Worm (Caenorhabditis elegans): ENCODE results near the gene Y54G2A.57.

Gene Y54G2A.57

DNA sequence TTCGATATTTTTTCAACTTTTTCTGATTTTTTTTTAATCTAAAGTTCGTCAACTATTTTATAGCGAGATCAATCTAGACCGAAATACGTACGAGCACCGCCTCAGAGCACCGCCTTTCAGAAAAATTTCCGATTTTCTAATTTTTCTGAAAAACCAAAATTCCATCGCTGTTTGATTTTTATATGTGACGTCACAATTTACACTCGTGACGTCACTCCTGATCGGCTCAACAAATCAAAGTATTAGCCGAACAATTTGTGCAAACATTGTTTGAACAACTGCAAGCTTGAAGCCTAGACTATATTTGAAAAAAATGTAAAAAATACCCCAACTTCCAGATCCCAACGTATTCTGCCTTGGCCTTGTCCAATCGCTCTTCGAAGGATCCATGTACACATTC, 34.5 kb upstream of the Y54G2A.57 start:
- TF ChIP-seq K02D7.2 (tag; optimal IDR thresholded peaks at IDR 0.05) = no peak
- no peak for TF ChIP-seq ceh-48 (tag; optimal IDR thresholded peaks at IDR 0.05)

- peak; percentile 29 for TF ChIP-seq unc-42 (tag; optimal IDR thresholded peaks at IDR 0.05)
- TF ChIP-seq unc-86 (tag; optimal IDR thresholded peaks at IDR 0.05) = no peak
These were observed 9.9 kb upstream of the Y54G2A.57 start, which contains the start of gene ser-6 for ce11 chrIV:2959798-2960197. TSS of gene ser-6 (plus strand) at chrIV:2960098.

ce11 chrIV:2960242-2960641, 9.5 kb upstream of the Y54G2A.57 start:
- TF ChIP-seq eyg-1 (tag; optimal IDR thresholded peaks at IDR 0.05) (no peak), ttx-3 (tag; optimal IDR thresholded peaks at IDR 0.05) (no peak), ahr-1 (tag; optimal IDR thresholded peaks at IDR 0.05) (no peak), fkh-6 (tag; optimal IDR thresholded peaks at IDR 0.05) (no peak), elt-4 (tag; optimal IDR thresholded peaks at IDR 0.05) (no peak), unc-86 (tag; optimal IDR thresholded peaks at IDR 0.05) (no peak), madf-2 (tag; optimal IDR thresholded peaks at IDR 0.05) (no peak), nhr-11 (tag; optimal IDR thresholded peaks at IDR 0.05) (no peak), ztf-16 (tag; optimal IDR thresholded peaks at IDR 0.05) (no peak), ceh-31 (tag; optimal IDR thresholded peaks at IDR 0.05) (no peak), hlh-30 (tag; optimal IDR thresholded peaks at IDR 0.05; ENCODE audit: insufficient read depth) (no peak), unc-42 (tag; optimal IDR thresholded peaks at IDR 0.05) (no peak), pha-2 (tag; optimal IDR thresholded peaks at IDR 0.05) (no peak), nfya-1 (tag; optimal IDR thresholded peaks at IDR 0.05) (no peak), ceh-34 (tag; optimal IDR thresholded peaks at IDR 0.05) (no peak)

DNA sequence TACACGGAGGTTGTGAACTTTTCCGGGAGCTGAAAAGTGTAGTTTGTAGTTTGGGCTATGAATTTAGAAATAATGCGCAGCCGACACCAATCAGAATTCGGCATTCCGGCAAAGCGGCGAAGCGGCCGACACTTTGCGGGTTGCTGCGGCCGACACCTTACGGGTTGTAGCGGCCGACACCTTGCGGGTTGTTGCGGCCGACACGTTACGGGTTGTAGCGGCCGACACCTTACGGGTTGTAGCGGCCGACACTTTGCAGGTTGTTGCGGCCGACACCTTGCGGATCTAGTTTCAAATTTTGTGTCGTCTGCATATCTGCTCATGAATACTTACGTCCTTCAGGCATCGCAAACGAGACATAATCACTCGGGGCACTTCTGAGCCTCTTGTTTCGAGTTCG, 2.9 kb upstream of the Y54G2A.57 start:
- TF ChIP-seq ceh-31 (tag; optimal IDR thresholded peaks at IDR 0.05) (no peak), pha-2 (tag; optimal IDR thresholded peaks at IDR 0.05) (no peak), ceh-14 (tag; optimal IDR thresholded peaks at IDR 0.05) (no peak)

DNA sequence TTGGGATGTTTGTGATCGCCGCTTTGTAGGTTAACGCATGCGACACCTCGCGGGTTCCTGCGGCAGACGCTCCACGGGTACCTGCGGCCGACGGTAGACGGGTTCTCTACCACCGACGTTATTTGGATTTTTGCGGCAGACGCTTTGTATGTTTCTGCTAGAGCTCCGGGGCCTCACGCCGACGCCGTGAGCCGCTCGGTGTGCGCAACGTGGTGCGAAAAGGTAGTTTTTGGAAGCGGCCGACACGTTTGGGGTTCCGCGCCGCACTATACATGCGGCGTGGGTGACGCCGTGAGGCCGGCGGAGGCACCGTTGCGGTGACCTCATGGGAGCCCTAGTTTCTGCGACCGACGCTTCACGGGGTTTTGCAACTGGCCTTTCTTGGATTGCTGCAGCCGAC, 1.3 kb downstream of the Y54G2A.57 start:
- peak; percentile 12 for TF ChIP-seq C08G9.2 (tag; optimal IDR thresholded peaks at IDR 0.05)
- no peak for TF ChIP-seq dve-1 (tag; optimal IDR thresholded peaks at IDR 0.05)

DNA sequence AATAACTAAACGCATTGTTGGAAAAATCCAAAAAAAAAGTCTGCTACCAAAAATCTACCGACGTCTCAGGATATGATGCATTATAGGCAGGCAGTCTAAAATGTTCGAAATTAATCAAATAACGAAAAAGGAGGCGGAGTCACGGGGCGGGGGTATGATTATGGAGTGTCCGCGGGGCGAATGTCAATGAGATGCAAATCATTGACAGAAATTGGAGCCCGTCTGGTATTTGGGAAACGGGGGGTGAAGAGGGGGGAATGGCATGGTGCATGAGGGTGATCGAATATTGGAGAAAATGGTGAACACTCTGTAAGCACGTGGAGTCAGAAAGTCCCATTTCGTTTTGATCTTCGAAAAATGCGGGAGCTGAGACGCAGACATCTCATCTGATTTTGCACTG, 8.6 kb downstream of the Y54G2A.57 start, which contains the start of gene lad-2:
Gene lad-2 (minus strand): TSS at position 101 of the 400 bp plus-strand sequence.
- TF ChIP-seq pha-2 (tag; optimal IDR thresholded peaks at IDR 0.05) (no peak), sdc-2 (tag; optimal IDR thresholded peaks at IDR 0.05) (no peak), npax-4 (tag; optimal IDR thresholded peaks at IDR 0.05) (no peak), pros-1 (tag; optimal IDR thresholded peaks at IDR 0.05) (no peak), tbx-7 (tag; optimal IDR thresholded peaks at IDR 0.05) (no peak), C08G9.2 (tag; optimal IDR thresholded peaks at IDR 0.05) (no peak), ceh-6 (GFP tag; optimal IDR thresholded peaks at IDR 0.05) (no peak), syd-9 (tag; optimal IDR thresholded peaks at IDR 0.05) (no peak)

DNA sequence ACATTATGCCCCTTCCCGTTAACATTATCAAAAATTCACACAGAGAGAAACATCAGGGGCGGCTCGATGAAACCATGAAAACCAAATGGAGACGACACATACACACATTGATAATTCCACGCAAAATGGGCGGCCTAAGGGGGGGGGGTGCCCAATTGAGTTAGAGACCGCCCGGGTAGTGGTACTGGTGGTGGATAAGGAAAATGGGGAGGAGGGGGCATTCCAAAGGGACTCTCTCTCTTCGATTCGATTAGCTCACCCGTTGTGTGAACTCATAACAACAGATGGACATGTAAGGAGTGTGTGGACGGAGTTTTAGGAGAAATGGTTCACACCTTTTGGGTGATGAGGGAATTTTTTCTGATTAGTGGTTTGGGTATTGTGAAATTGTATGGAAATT, 12.7 kb downstream of the Y54G2A.57 start:
- TF ChIP-seq nfya-1 (tag; optimal IDR thresholded peaks at IDR 0.05) = no peak
- peak; percentile 96 for TF ChIP-seq unc-42 (tag; optimal IDR thresholded peaks at IDR 0.05)
- TF ChIP-seq npax-4 (tag; optimal IDR thresholded peaks at IDR 0.05) = no peak
- TF ChIP-seq ceh-31 (tag; optimal IDR thresholded peaks at IDR 0.05) = peak; percentile 23
- no peak for TF ChIP-seq fax-1 (tag; optimal IDR thresholded peaks at IDR 0.05)
- TF ChIP-seq ref-2 (tag; optimal IDR thresholded peaks at IDR 0.05) = no peak

DNA sequence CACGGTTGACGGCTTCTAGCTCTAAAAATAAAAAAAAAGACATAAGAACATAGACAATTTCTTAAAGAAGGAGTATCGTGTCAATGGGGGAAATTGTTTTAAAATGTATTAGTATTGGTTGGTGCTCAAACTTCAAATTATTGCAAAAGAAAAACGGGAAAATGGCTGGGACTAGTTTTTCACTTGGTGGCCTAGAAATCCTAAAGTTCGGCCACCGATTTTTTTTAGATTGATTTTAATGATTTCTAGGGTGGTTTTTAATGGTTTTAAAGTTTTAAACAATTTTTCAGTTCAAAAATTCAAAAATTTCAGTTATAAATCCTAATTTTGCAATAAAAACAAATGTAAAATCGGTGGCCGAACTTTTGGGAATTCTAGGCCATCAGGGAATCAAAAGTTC, 17.0 kb downstream of the Y54G2A.57 start:
- TF ChIP-seq Y22D7AL.16 (tag; optimal IDR thresholded peaks at IDR 0.05) = no peak
- TF ChIP-seq lim-6 (tag; optimal IDR thresholded peaks at IDR 0.05) = no peak
